Fruit fly (Drosophila melanogaster) whole organism, embryonic: ENCODE results near the gene CG6153.

Source experiments
- Ada2b ChIP-seq: fragments of 200-800 bp; sonication (Bioruptor generic); IDR thresholded peaks from 2 replicates; pipeline ENCODE4 v1.3.6; 2022; ENCODE audit warnings: missing biosample characterization, missing genetic modification characterization
- Awh ChIP-seq: fragments of 200-800 bp; sonication (Bioruptor generic); IDR thresholded peaks from 2 replicates; pipeline ENCODE4, ENCODE4 v1.3.6; 2022; ENCODE audit warnings: missing biosample characterization, missing genetic modification characterization
- CG10654 ChIP-seq: fragments of 200-800 bp; sonication (Bioruptor generic); optimal IDR thresholded peaks from 2 replicates; lab custom pipeline; 2016; ENCODE audit warnings: missing biosample characterization, missing genetic modification characterization
- CG11456 ChIP-seq: fragments of 200-800 bp; sonication (Bioruptor generic); IDR thresholded peaks from 3 replicates; pipeline ENCODE4 v1.3.6; 2022; ENCODE audit warnings: missing biosample characterization, missing genetic modification characterization
- CG1233 ChIP-seq: fragments of 200-800 bp; sonication (Bioruptor generic); optimal IDR thresholded peaks from 4 replicates; lab custom pipeline; 2018; ENCODE audit warnings: missing biosample characterization, mild to moderate bottlenecking, missing genetic modification characterization
- CG12659 ChIP-seq: fragments of 200-800 bp; sonication (Bioruptor generic); optimal IDR thresholded peaks from 3 replicates; lab custom pipeline; 2017; ENCODE audit warnings: mild to moderate bottlenecking, missing biosample characterization, missing genetic modification reagents, missing genetic modification characterization
- CG13894 ChIP-seq: fragments of 200-800 bp; sonication (Bioruptor generic); optimal IDR thresholded peaks from 3 replicates; lab custom pipeline; 2018; ENCODE audit warnings: missing biosample characterization, mild to moderate bottlenecking, missing genetic modification characterization, moderate library complexity
- CG14050 ChIP-seq: fragments of 200-800 bp; sonication (Bioruptor generic); IDR thresholded peaks from 3 replicates; pipeline ENCODE4 v1.3.6; 2022; ENCODE audit warnings: missing biosample characterization, missing genetic modification characterization
- CG14667 ChIP-seq: fragments of 200-800 bp; sonication (Bioruptor generic); IDR thresholded peaks from 2 replicates; pipeline ENCODE4 v1.3.6; 2022; ENCODE audit warnings: missing biosample characterization, missing genetic modification characterization
- CG17361 ChIP-seq: fragments of 200-800 bp; sonication (Bioruptor generic); IDR thresholded peaks from 3 replicates; pipeline ENCODE4 v1.3.6; 2022; ENCODE audit warnings: missing biosample characterization, missing genetic modification characterization
- CG2120 ChIP-seq: fragments of 200-800 bp; sonication (Bioruptor generic); optimal IDR thresholded peaks from 3 replicates; lab custom pipeline; 2016; ENCODE audit warnings: missing biosample characterization, missing genetic modification characterization
- CG31441 ChIP-seq: fragments of 200-800 bp; sonication (Bioruptor generic); IDR thresholded peaks from 2 replicates; pipeline ENCODE4 v1.3.6; 2022; ENCODE audit warnings: missing biosample characterization, missing genetic modification characterization
- CG3847 ChIP-seq: fragments of 200-800 bp; sonication (Bioruptor generic); IDR thresholded peaks from 2 replicates; pipeline ENCODE4 v1.3.6; 2022; ENCODE audit warnings: missing biosample characterization, missing genetic modification characterization
- CG3995 ChIP-seq: fragments of 200-800 bp; sonication (Bioruptor generic); optimal IDR thresholded peaks from 3 replicates; lab custom pipeline; 2016; ENCODE audit warnings: missing biosample characterization, missing genetic modification characterization
- CG6683 ChIP-seq: fragments of 200-800 bp; sonication (Bioruptor generic); optimal IDR thresholded peaks from 2 replicates; lab custom pipeline; 2017; ENCODE audit warnings: missing biosample characterization, mild to moderate bottlenecking, missing genetic modification characterization, missing genetic modification reagents
- CG6791 ChIP-seq: fragments of 200-800 bp; sonication (Bioruptor generic); IDR thresholded peaks from 3 replicates; pipeline ENCODE4 v1.3.6; 2022; ENCODE audit warnings: missing biosample characterization, missing genetic modification characterization; ENCODE audit not compliant: partially characterized antibody
- CG7372 ChIP-seq: fragments of 200-800 bp; sonication (Bioruptor generic); IDR thresholded peaks from 2 replicates; pipeline ENCODE4 v1.3.6; 2022; ENCODE audit warnings: missing biosample characterization, missing genetic modification characterization
- CG8089 ChIP-seq: fragments of 200-800 bp; sonication (Bioruptor generic); optimal IDR thresholded peaks from 3 replicates; lab custom pipeline; 2016; ENCODE audit warnings: missing biosample characterization, missing genetic modification characterization
- CG8359 ChIP-seq: fragments of 200-800 bp; sonication (Bioruptor generic); optimal IDR thresholded peaks from 2 replicates; lab custom pipeline; 2017; ENCODE audit warnings: missing biosample characterization, mild to moderate bottlenecking, missing genetic modification characterization, borderline replicate concordance
- CG8924 ChIP-seq: fragments of 200-800 bp; optimal IDR thresholded peaks from 3 replicates; lab custom pipeline; 2019; ENCODE audit warnings: missing biosample characterization, mild to moderate bottlenecking, missing genetic modification characterization, moderate library complexity
- D ChIP-seq, 2 experiments: fragments of 200-800 bp in 1 of 2; fragments of >200 bp in 1 of 2; sonication (Bioruptor generic) in 1 of 2; optimal IDR thresholded peaks; 2 replicates in 1 of 2; 3 replicates in 1 of 2; lab custom pipeline; 2017; ENCODE audit warnings: mild to moderate bottlenecking in 1 of 2, missing biosample characterization in 1 of 2, missing genetic modification characterization in 1 of 2, missing genetic modification reagents in 1 of 2
- HHEX ChIP-seq: fragments of 200-800 bp; sonication (Bioruptor generic); optimal IDR thresholded peaks from 3 replicates; lab custom pipeline; 2017; ENCODE audit warnings: missing biosample characterization, mild to moderate bottlenecking, missing genetic modification characterization, missing genetic modification reagents
- Mrtf ChIP-seq: fragments of 200-800 bp; sonication (Bioruptor generic); IDR thresholded peaks from 3 replicates; pipeline ENCODE4 v1.3.6; 2022; ENCODE audit warnings: missing biosample characterization, missing genetic modification characterization
- Nf-YC ChIP-seq: fragments of 200-800 bp; optimal IDR thresholded peaks from 3 replicates; lab custom pipeline; 2019; ENCODE audit warnings: missing biosample characterization, mild to moderate bottlenecking, missing genetic modification characterization, moderate library complexity
- Sox102F ChIP-seq: fragments of 200-800 bp; sonication (Bioruptor generic); optimal IDR thresholded peaks from 2 replicates; lab custom pipeline; 2018; ENCODE audit warnings: missing biosample characterization, mild to moderate bottlenecking, missing genetic modification characterization, moderate library complexity
- Taf1 ChIP-seq: fragments of 200-800 bp; sonication (Bioruptor generic); IDR thresholded peaks from 2 replicates; pipeline ENCODE4 v1.3.6; 2022; ENCODE audit warnings: missing biosample characterization, missing genetic modification characterization
- Trl ChIP-seq, 3 experiments: fragments of >200 bp in 2 of 3; fragments of 200-800 bp in 1 of 3; sonication (Bioruptor generic) in 1 of 3; optimal IDR thresholded peaks; 2 replicates in 1 of 3; 3 replicates in 2 of 3; lab custom pipeline; 2016 to 2017; ENCODE audit warnings: missing biosample characterization in 1 of 3, missing genetic modification characterization in 1 of 3
- Usf ChIP-seq: fragments of 200-800 bp; sonication (Bioruptor generic); optimal IDR thresholded peaks from 2 replicates; lab custom pipeline; 2017; ENCODE audit warnings: missing genotype, missing biosample characterization, missing genetic modification characterization
- emc ChIP-seq: fragments of 200-800 bp; sonication (Bioruptor generic); optimal IDR thresholded peaks from 2 replicates; lab custom pipeline; 2016; ENCODE audit warnings: missing biosample characterization, missing genetic modification characterization
- esg ChIP-seq: fragments of 200-800 bp; sonication (Bioruptor generic); conservative IDR thresholded peaks from 2 replicates; pipeline ENCODE4 v1.3.6; 2022; ENCODE audit warnings: missing biosample characterization, missing genetic modification characterization
- fd64A ChIP-seq: fragments of 200-800 bp; sonication (Bioruptor generic); optimal IDR thresholded peaks from 3 replicates; lab custom pipeline; 2018; ENCODE audit warnings: missing biosample characterization, mild to moderate bottlenecking, missing genetic modification characterization
- ham ChIP-seq: fragments of 200-800 bp; sonication (Bioruptor generic); IDR thresholded peaks from 2 replicates; pipeline ENCODE4 v1.3.6; 2022; ENCODE audit warnings: missing biosample characterization, missing genetic modification characterization
- lov ChIP-seq, 2 experiments: fragments of 200-800 bp in 1 of 2; fragments of >200 bp in 1 of 2; sonication (Bioruptor generic) in 1 of 2; IDR thresholded peaks in 1 of 2; optimal IDR thresholded peaks in 1 of 2; 2 replicates in 1 of 2; 3 replicates in 1 of 2; pipeline versions ENCODE4 v1.3.6 to Lab custom; 2017 to 2022; ENCODE audit warnings: missing biosample characterization in 1 of 2, missing genetic modification characterization in 1 of 2
- p53 ChIP-seq: fragments of 200-800 bp; sonication (Bioruptor generic); optimal IDR thresholded peaks from 2 replicates; lab custom pipeline; 2016; ENCODE audit warnings: missing biosample characterization, missing genetic modification characterization
- toy ChIP-seq: fragments of 200-800 bp; sonication (Bioruptor generic); IDR thresholded peaks from 2 replicates; pipeline ENCODE4 v1.3.6; 2022; ENCODE audit warnings: missing biosample characterization, missing genetic modification characterization
- wor ChIP-seq: fragments of 200-800 bp; sonication (Bioruptor generic); IDR thresholded peaks from 2 replicates; pipeline ENCODE4 v1.3.6; 2022; ENCODE audit warnings: missing biosample characterization, missing genetic modification characterization
- zfh1 ChIP-seq: fragments of 200-800 bp; sonication (Bioruptor generic); IDR thresholded peaks from 3 replicates; pipeline ENCODE4 v1.3.6; 2022; ENCODE audit warnings: missing biosample characterization, missing genetic modification characterization

The CG6153 gene

DNA sequence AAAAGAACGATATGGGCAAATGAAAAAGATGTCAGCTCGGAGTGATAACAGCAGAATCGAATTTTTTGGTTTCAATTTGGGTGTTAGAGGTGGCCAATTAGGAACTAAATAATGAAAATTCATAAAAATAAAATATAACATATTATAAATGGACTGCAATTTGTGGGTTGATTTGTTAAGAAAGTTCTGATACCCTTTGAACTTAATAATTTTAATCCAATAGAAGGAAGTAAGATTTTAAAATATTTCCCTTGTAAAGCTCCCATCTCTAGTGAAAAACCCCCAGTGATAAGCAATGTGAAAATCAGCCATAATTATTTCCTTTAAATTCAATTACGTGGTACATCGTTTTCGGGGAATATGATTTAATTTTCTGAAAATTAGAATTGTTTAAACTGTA lies 48.5 kb upstream of the CG6153 start (continued):
- 0 out of 3 replicates have a peak, but pooled peaks have one; percentile 28 for TF ChIP-seq CG17361 (GFP tag; lab: Robert Waterston, UW)
- TF ChIP-seq fd64A (GFP tag; lab: Kevin White, UChicago): no peak
- TF ChIP-seq CG2120 (GFP tag; lab: Kevin White, UChicago): peak; percentile 26
- no peak for TF ChIP-seq CG13894 (tag; lab: Kevin White, UChicago)
- peak; percentile 54 for TF ChIP-seq Sox102F (GFP tag; lab: Kevin White, UChicago)
- no peak for TF ChIP-seq CG1233 (GFP tag; lab: Kevin White, UChicago)
- TF ChIP-seq CG8359 (GFP tag; lab: Kevin White, UChicago): no peak
- peak; percentile 17; the same call in 1 of the 3 replicates for TF ChIP-seq zfh1 (GFP tag; lab: Robert Waterston, UW)
- peak; percentile 23 for TF ChIP-seq CG8924 (tag; lab: Kevin White, UChicago)
- no peak for TF ChIP-seq Ada2b (GFP tag; lab: Robert Waterston, UW)
- peak; percentile 11; the same call in 1 of the 2 replicates for TF ChIP-seq Awh (GFP tag; lab: Robert Waterston, UW)
- no peak for TF ChIP-seq lov (optimal IDR thresholded peaks at IDR 0.05; lab: Kevin White, UChicago)
- TF ChIP-seq lov (GFP tag; IDR thresholded peaks at IDR 0.05; lab: Robert Waterston, UW): no peak
- TF ChIP-seq p53 (GFP tag; lab: Kevin White, UChicago): no peak
- no peak for TF ChIP-seq CG14667 (GFP tag; lab: Robert Waterston, UW)
- TF ChIP-seq D (optimal IDR thresholded peaks at IDR 0.05; lab: Kevin White, UChicago): no peak
- TF ChIP-seq D (GFP tag; optimal IDR thresholded peaks at IDR 0.05; lab: Kevin White, UChicago): peak; percentile 13

DNA sequence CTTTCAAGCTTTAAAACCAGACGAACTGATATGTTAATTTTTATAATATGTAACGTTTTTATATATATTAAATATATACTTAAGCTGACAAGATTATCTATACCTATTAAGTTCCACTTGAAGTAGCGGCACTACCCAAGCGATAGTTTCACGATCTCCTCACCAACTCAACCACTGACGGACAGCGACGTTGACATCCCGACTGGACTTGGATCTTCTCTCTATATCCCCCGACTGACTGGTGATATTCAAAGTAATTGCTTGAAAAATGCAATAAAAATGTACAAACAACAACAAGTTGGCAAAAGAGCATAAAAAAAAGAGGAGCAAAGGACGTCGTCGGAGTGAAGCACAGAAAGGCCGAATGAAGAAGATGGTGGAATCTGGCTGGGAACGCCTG lies 46.5 kb upstream of the CG6153 start, which contains the start of gene Ref2:
Ref2 (minus strand) TSS at position 101 of the 400 bp plus-strand sequence.
- no peak for TF ChIP-seq HHEX
- no peak for TF ChIP-seq emc (GFP tag; lab: Kevin White, UChicago)
- no peak for TF ChIP-seq CG31441 (GFP tag; lab: Robert Waterston, UW)
- TF ChIP-seq Mrtf (GFP tag; lab: Robert Waterston, UW): no peak
- no peak for TF ChIP-seq CG11456 (GFP tag; lab: Robert Waterston, UW)
- TF ChIP-seq CG3847 (GFP tag; lab: Robert Waterston, UW): no peak
- TF ChIP-seq CG6683 (GFP tag; lab: Kevin White, UChicago): no peak

DNA sequence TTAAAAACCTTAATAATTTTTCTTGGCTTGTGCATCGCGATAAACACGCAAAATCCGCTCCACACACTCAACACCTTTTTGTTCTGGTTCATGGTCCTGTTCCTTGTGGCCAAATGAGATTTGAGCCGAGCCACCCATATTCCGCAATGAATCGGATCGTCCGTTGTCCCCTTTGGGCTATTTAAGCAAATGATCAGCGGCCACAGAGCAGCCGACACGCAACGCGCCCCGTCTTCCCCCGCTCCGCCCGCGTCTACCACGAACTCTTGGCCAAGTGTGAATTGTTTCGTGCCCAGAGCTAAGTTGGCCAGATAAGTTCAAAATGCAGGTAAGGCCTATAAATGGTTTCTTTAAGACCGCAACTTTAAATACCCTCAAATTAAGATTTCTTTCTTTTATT lies 41.8 kb upstream of the CG6153 start:
- TF ChIP-seq CG6791 (GFP tag; lab: Robert Waterston, UW) (no peak), CG3995 (no peak), esg (GFP tag; lab: Robert Waterston, UW) (no peak), toy (no peak), Trl (optimal IDR thresholded peaks at IDR 0.05; lab: Kevin White, UChicago) (no peak), Trl (GFP tag; optimal IDR thresholded peaks at IDR 0.05; lab: Kevin White, UChicago) (no peak), CG12659 (GFP tag; lab: Kevin White, UChicago) (no peak), CG10654 (no peak), D (optimal IDR thresholded peaks at IDR 0.05; lab: Kevin White, UChicago) (no peak), D (GFP tag; optimal IDR thresholded peaks at IDR 0.05; lab: Kevin White, UChicago) (no peak), Nf-YC (tag; lab: Kevin White, UChicago) (no peak), CG8089 (GFP tag; lab: Kevin White, UChicago) (no peak), Taf1 (GFP tag; lab: Robert Waterston, UW) (no peak), ham (no peak), wor (GFP tag; lab: Robert Waterston, UW) (no peak), CG7372 (no peak), Usf (GFP tag; lab: Kevin White, UChicago) (no peak), CG14050 (GFP tag; lab: Robert Waterston, UW) (no peak)
